Worm (Caenorhabditis elegans): ENCODE data around the gene enu-3.6.

The enu-3.6 gene

DNA sequence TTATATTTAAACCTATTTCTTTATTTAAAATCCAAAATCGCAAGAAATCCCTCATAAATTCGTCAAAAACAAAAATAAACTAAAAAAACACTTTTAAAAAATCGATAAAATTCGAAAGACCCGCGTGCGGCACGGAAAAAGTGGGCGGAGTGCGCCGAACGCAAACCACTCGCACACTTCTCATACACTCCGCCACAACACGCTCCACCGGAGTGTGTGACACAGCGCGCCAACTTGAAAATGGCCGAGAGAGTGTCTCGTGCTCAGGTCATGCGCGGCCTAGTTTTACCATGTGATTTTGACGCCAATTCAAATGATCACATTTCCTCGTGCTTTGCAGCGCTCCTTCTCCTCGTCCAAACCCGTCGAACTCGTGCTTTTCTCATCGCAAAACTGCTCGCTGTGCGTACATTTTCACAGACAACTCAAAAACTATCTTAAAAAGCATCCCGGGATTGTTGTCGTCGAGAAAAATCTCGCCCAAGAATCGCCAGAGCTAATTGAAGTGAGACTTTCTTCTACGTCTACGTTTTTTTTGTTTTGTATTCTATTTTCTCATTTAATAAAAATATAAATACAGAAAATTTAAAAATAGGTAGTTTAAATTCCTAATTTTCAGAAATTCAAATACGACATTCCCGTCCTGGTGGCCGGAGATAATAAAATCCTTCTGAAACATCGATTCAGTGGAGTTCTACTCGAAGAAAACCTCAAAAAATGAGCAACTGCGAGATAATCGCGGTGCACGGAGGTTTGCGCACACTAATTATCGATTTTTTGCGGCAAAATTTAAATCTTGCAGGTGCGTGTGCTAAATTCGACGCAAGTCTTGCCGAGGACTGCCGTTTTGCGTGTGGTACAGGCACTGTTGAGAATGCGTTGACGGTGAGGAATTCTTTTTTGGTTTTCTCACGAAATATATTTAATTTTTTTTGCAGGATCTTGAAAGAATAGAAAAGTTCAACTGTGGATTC is 9.1 kb downstream of the enu-3.6 start, which contains the start of gene tasp-1:
Gene tasp-1, plus strand, starts transcription at position 258 of the 974 bp plus-strand sequence.
- peak; percentile 64 for TF ChIP-seq unc-62 (GFP tag; optimal IDR thresholded peaks at IDR 0.05)

DNA sequence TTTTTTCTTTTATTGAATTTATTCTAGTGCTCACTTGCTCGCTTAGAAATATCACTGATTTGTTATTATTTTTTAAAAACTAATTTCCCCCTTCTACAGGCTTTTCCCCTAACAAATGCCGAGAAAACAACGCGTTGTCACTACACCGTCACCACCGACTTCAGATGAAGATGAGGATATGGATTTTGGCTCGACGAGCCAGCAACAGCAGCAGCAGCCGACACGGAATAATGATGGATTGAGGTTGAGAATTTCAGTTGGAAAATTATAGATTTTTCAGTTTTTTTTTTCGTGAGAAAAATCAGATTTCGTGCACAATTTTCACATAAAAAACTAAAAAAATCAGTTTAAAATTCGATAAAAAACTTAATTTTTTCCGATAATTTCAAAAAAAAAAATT is 12.8 kb downstream of the enu-3.6 start, which contains the start of gene dpy-28:
Gene dpy-28, plus strand, starts transcription at position 100 of the 400 bp plus-strand sequence.
- TF ChIP-seq unc-62 (GFP tag; optimal IDR thresholded peaks at IDR 0.05), result no peak

DNA sequence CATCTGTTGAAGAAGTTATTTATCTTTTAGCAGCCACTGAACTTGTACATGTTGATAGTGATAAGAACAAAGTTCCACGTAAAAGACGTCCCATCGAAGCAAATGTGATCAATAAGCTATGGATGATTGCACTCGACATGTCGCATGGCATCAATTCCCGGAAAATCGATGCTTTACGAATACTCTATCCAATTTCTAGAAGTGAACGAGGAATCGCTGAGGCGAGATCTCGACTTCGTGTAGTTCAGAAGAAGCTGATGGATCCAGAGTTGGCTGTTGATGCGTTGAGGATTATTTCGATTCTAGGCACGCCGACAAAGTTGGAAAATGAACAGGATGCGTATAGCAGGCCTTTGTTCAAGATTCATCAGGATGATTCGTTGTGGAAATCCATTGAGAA is 19.5 kb downstream of the enu-3.6 start:
- TF ChIP-seq unc-62 (GFP tag; optimal IDR thresholded peaks at IDR 0.05), result no peak

DNA sequence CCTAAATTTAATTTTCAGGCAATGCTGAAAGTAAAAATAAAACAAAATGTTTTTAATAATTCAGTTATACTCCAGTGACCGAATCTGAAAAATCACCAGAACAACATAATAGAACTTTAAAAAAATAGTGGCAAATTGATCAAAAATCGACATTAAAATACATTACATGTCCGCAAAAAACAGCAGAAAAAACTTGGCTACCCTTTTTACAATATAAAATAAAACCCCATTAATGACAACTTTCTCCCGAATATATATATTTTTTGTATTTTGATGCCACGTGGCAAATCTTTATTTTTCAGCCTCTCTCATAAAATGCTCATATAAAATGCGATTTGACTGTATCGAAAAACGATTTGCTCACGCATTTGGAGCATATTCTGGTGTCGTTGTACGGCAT is 31.3 kb downstream of the enu-3.6 start, which contains the start of gene ptr-19:
Gene ptr-19, plus strand, starts transcription at position 301 of the 400 bp plus-strand sequence.
- TF ChIP-seq unc-62 (GFP tag; optimal IDR thresholded peaks at IDR 0.05), result no peak

DNA sequence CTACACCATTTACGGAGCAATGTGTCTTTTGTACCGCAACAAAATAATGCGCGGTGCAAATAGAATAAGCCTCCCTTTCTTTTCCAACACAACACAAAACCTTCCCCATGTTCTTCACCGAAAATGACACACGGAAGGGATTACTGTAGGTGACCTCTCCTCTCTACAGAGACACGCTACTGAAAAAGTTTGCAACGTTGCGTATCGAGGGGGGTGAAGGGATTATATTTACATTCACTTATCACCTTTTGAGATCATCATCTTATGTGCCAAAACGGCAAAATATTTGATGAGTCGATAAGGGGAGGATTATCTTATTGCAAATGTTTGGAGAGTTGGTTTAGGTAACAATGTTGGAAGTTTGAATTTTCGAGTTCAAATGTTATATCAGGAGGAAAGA is 32.8 kb downstream of the enu-3.6 start:
- TF ChIP-seq unc-62 (GFP tag; optimal IDR thresholded peaks at IDR 0.05), result no peak

DNA sequence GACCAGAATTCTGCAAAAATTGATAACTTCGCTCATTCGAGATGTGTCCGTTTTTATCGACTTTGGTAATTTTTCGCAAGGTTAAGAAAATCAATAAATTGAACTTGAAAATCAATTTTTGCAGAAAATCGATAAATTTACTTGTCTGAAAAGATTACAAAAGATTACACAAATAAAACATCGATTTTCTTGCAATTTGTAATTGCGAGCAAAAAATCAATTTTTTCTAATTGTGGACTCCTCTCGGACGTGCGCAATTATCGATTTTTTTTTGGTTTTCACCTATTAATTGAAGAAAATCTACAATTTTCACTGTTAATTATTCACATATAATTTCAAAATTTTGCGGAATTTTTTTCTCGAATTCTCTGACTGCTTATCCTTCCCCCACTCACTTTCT is 41.0 kb downstream of the enu-3.6 start:
- no peak for TF ChIP-seq unc-62 (GFP tag; optimal IDR thresholded peaks at IDR 0.05)

DNA sequence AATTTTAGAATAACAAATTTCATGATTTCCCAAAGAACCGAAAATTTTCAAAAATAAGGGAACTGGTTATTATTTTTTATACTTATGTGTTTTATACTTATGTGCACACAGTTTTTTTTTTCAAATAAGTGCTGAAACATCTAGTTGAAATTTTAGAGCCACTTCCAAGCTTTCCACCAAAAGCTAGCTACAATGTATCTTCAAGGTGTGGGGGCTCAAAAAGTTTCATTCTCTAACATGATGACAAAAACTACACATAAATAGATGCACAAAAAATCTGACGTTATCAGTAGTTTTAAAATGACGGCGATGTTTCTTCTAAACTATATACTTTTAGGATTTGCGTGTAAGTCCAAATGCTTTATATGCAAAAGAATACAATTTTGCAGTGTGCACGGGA is 43.8 kb downstream of the enu-3.6 start, which contains the start of gene clec-163:
Gene clec-163, plus strand, starts transcription at position 301 of the 400 bp plus-strand sequence.
- no peak for TF ChIP-seq unc-62 (GFP tag; optimal IDR thresholded peaks at IDR 0.05)

Measured in whole organism, dauer.